Fruit fly (Drosophila melanogaster): ENCODE measurements around the gene chif.

Gene chif

DNA sequence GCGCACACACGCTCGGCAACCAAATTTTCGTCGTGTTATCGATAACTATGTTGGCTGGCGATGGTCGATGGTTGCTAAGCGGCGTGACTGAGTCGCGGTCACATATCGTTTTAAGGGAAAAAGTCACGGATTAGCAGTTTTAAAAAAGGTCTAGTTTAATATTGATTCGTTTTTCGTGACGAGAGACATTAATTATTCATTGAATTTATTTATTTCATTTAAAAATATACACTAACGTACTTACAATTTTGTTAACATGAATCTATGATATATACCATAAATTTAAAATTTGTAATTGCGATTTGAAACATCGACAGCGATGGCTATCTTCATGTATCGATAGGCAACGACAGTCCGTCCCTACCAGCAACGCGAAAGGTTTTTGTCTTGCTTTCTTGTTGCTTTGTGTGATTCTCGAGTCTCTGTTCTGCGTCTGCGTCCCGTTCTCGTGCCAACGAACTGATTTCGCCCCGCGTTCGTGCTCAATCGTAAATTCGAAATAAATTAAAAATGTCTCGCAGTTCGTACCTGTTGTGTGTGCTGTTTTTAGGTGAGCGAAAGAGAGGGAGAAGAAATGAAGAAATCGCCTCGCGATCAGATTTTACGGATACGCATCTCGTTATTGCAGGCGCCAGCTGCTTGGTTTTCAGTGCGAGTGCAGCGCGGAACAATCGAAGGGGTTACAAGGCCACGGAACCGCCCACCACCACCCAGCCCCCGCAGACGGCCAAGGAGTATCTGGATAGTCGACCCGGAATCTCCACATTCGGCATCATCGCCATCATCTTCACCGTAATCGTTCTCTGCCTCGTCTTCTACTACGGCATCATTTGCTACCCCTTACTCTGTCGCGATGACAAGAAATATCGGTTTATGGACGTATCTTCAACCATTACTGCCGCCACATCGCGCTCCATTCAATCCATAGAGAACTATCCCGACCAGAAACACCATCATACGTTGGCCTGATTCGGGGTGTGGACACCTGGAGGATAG lies at the start of gene chif, which contains the start of the genes Hyls1 and CG4455:
chif (minus strand) TSS at position 44 of the 996 bp plus-strand sequence.
Hyls1 (minus strand) TSS at position 44 of the 996 bp plus-strand sequence.
CG4455 (plus strand) TSS at position 350 of the 996 bp plus-strand sequence.
- peak; percentile 22 for TF ChIP-seq CG17801 (GFP tag; optimal IDR thresholded peaks at IDR 0.05; ENCODE audit: partially characterized antibody)

DNA sequence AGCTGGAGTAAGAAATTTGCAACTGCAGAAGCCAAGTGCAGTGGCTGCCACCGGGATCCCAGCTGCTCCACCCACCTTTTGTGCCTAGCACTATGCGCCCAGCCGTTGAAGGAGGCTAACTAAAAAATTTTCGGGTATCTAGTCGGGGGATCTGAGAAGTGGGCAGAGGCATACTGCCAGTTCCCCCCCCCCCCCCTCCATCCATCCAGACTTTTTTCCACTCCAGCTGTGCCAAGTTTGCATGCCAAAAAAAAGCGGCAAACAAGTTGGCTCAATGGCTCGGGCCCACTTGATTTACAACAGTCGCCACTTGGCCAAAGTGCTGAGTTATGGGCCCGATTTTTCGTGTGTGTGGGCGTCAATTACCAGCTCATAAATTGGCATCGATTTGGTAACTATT lies 45.1 kb upstream of the chif start:
- no peak for TF ChIP-seq CG17801 (GFP tag; optimal IDR thresholded peaks at IDR 0.05; ENCODE audit: partially characterized antibody)

DNA sequence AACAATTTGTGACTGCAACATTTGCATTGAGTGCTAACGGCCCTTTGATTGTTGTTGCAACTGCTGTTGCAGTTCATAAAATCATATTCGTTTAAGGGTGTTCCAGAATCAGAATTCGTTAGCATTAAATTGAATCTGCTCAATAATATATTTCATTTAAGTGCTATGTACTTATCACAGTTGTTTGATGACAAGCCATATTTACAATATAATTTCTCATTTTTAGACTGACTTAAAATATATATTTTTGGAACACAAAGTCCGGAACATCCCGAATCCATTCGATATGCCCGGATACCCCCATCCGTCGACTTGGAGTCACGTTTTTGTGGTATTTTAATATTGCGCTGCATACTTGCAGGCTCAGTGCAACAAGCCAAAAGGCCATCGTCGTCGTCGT lies 38.4 kb upstream of the chif start:
- no peak for TF ChIP-seq CG17801 (GFP tag; optimal IDR thresholded peaks at IDR 0.05; ENCODE audit: partially characterized antibody)

DNA sequence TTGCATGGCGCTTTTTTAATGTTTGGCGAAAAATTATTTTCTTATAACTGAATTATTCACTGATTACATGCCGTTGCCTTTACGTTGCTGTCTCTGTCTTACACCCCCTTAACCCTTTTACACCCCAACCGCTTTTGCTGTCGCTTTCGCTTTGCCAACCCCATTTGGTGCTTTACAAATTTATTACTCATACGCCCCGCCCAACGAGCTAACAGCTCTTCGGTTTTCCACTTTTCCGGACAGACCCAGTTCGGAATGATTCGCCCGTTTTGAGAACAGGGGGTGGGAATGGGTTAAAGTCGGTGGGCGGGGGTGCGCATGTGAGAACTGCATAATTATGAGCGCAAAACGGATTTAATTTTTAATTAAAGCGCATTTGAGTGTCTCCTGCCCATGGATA lies 28.5 kb upstream of the chif start:
- TF ChIP-seq CG17801 (GFP tag; optimal IDR thresholded peaks at IDR 0.05; ENCODE audit: partially characterized antibody) = no peak

DNA sequence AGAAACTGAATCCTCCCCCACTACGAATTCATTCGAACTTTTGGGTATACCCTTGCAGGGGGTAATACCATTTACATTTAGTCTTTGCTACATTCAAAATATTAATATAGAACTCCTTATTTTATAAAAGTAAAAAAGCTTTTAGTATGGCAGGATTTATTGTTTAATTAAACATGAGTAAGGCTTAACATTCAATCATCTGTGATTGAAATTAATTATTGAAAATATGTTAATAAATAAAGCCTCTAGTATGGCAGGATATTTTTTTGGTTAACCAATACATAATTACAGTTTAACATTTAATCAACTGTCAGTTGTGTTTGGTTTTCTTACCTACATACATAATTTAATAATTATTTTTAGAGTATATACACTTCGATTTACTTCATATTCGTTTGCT lies 22.3 kb upstream of the chif start:
- TF ChIP-seq CG17801 (GFP tag; optimal IDR thresholded peaks at IDR 0.05; ENCODE audit: partially characterized antibody) = no peak

DNA sequence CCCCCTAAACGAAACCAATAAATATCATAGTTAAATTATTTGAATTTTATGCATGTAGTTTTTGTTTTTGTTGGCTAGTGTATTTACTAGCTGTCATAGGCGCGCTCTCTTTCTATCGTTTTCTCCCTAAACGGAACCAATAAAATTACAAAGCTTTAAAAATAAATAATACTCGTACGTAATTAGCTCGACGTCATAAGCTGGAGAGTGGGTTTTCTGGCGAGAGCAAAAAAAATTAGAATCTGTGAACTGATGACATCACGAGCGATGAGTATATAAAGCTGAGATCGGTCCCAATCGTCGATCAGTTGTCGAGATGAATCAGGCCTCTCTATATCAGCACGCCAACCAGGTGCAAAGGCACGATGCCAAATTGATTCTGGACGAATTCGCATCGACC lies 13.2 kb upstream of the chif start, which contains the start of gene jhamt:
jhamt (plus strand) TSS at position 301 of the 400 bp plus-strand sequence.
- TF ChIP-seq CG17801 (GFP tag; optimal IDR thresholded peaks at IDR 0.05; ENCODE audit: partially characterized antibody) = no peak

DNA sequence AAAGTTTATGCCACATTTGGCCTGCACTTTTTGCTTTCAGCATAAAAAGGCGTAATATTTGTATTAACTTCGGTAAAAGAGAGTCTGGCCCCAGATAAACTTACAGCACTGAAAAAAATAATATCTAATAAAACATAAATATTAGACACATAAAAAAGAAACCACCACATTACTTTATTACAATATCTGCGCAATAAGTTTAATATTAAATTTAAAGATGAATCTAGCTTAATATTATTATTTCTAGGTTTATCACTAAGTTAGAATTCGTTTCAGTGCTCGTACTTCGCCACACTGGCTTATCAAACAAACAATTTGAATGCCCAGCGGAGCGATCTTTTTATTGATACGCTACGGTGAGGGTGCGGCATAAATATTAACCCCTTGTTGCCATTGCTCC lies 5.4 kb upstream of the chif start:
- no peak for TF ChIP-seq CG17801 (GFP tag; optimal IDR thresholded peaks at IDR 0.05; ENCODE audit: partially characterized antibody)

DNA sequence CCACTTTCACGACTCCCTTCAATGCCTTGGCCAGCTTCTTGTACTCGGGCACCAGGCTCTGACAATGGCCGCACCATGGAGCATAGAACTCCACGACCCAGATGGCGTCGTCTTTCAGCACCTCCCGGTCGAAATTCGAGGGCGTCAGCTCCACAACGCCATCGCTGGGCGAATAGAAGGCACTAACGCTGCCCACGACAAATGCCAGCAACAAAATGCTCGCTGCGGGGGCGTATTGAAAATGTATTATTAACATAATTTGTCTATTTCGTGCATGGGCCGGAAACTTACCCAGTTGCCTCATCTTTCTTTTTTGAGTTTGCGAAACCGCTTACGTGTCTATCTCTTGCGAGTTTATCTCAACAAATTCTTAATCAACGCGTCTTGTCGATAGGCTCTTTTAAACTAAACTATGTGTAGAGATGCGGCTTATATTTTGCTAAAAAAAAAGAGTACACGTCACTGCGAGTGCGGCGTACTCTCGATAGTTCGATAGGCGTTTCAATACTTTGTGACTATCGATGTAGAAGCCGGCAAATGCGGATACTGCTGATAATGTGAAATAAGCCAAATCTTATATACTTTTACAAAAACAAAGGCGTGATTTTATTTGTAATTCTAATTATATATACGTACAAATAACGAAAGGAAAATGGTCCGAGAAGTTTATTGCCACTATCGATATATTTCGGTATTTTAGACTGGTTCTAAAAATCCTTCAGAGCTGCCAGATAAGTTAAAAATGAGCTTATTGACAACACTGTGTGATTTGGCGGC lies 4.0 kb upstream of the chif start, which contains the start of gene CaBP1:
CaBP1 (minus strand) TSS at position 487 of the 777 bp plus-strand sequence.
- TF ChIP-seq CG17801 (GFP tag; optimal IDR thresholded peaks at IDR 0.05; ENCODE audit: partially characterized antibody) = peak; percentile 9

DNA sequence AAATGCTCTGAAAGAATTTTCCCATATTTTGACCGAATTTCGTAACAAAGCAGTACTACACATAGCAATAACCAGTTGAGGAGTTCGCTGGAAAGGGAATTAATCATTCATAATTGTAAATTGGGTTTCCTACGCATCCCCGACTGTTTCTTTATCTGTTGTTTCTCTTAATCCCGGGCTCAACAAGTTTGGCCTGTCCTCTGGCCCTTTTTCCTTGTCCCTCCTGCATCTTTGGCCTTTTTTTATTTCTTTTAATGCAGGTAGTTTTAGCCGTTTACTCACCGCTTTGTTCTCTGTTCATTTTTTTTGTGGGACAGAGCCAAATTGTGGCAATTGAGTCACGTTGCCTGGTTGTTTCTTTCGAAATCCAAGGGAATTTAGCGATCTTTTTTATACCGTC lies 1.3 kb upstream of the chif start:
- no peak for TF ChIP-seq CG17801 (GFP tag; optimal IDR thresholded peaks at IDR 0.05; ENCODE audit: partially characterized antibody)

DNA sequence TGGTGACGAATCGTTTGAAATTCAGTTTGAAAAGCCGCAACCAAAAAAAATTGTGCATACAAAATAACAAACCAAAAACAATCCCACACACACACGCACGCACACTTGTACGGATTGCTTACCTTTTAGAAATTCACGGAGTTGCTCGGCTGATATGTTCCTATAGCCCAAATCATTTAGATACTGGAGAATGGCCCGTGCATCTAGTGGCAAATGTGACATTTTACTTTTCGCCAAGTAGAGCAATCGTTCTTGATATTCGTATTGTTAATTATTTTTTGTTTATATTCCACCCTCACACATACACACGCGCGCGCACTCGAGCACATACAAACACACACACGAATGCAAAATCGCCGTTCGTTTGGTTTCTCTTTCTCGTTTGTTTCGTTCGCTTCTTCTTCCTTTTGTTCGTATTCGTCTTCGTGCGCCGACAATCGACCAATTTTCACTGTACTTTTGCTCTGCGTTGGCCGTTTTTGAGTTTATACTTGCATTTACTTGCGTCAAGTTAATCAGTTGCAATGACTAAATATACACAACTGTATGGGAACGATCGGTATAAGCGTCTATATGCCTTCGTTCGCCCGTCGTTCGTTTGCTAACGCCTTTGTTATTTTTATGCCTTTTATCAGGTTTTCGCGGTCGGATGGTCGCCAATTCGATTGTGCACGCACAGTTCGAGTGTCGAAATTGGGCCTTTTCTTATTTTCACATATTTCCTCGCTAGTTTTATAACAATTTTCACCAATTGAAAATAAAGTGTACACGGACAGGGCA lies 433 bp downstream of the chif start:
- peak; percentile 5 for TF ChIP-seq CG17801 (GFP tag; optimal IDR thresholded peaks at IDR 0.05; ENCODE audit: partially characterized antibody)

DNA sequence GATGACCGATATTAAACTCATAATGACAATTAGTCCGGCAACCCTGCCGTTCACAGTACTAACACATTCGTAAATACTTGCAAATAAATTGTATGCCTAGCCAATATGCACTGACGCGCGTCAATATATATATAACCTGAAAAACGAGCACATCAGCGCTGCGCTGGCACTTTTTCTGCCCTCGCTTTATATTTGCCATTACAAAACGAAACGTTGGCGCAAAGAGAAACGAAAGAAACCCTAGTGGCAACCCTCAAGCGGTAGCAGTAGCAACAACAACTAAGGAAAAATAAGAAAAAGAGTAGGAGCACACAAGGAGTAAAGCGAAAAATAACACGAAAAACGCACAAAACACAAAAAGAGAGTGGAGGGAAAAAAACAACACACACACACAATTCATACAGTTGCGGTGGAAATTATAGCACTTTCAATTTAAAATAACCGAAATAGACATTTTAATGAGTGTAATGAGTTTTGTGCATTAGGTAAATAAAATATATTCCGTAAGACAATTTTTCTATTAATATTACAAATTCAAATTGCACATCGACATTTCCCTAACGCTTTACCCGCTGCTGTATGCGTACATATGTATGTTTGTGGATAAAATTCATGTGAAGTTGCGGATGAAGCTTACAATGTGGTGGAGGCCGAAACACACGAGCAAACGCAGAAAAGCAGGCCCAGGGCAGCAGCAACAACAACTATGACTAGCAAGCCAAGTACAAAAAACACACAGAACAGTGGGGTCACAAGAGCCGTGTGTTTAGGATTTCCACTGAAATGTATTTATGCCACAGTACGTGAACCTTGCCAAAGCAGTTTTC lies 1.5 kb downstream of the chif start:
- peak; percentile 98 for TF ChIP-seq CG17801 (GFP tag; optimal IDR thresholded peaks at IDR 0.05; ENCODE audit: partially characterized antibody)

DNA sequence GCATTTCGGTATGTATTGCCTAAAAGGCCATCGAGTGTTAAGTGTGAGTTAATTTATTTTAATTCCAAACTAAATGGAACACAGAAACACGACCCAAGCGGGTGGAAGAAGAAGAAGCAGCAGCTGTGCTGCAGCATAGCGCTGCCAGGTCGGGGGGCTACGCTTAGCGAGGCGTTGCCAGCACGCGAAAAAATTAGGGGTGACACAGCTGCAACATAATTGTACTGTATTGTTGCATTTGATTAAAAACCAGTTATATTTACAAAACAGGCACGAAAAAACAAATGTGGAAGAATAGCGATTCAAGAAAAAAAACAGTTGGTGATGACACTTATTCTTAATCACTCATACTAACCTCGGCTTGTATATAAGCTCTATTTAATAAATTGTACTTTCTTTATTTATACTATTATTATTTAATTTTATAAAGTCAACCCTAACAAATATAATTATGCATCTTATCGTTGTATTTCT lies 2.2 kb downstream of the chif start:
- peak; percentile 79 for TF ChIP-seq CG17801 (GFP tag; optimal IDR thresholded peaks at IDR 0.05; ENCODE audit: partially characterized antibody)

DNA sequence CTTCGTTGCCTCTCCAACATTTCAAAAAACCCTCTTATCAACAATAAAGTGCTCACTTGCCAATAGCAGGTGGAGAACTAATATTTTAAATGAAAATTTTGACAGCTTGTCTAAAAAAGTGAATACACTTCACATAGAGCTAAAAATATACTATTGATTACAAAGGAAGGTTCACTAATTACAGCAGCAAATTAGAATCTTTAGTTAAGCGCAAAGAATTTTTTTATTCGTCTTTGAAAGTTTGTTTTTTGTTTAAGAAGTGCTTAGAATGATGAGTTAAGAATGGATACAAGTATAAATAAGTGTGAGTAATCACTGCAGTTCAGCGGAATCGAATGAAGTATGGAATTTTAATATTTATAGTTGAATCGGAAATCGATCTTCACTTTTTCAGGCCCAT lies 10.2 kb downstream of the chif start, which contains the start of gene CG44405:
CG44405 (minus strand) TSS at position 101 of the 400 bp plus-strand sequence.
- no peak for TF ChIP-seq CG17801 (GFP tag; optimal IDR thresholded peaks at IDR 0.05; ENCODE audit: partially characterized antibody)

DNA sequence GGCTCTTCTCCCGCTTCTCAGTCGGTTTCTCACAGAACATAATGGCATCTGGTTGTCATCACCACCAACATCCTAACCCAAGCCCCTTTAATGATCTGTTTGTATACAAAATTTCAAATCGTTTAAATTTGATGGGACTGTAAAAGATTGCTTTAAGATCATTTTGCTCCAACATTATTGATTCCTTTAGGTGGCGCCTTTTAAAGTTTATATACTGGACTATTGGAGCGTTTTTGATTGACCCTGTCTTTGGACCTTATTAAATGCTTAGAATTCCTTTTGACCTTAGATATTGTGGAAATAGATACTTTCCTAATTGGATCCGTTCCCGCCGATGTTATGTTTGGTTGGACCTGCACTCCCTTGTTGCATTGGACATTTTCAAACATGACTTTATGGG lies 12.2 kb downstream of the chif start, which contains the start of gene CG42266:
CG42266 (minus strand) TSS at position 101 of the 400 bp plus-strand sequence.
- TF ChIP-seq CG17801 (GFP tag; optimal IDR thresholded peaks at IDR 0.05; ENCODE audit: partially characterized antibody) = no peak
